Worm (Caenorhabditis elegans) whole organism, early embryonic: ENCODE measurements around the gene srxa-14.

Experiments
- B0310.2 ChIP-seq: sonication (generic microtip); optimal IDR thresholded peaks from 2 replicates; lab custom pipeline; 2016; ENCODE audit warnings: mild to moderate bottlenecking, missing genetic modification characterization, missing compliant biosample characterization
- F13C5.2 ChIP-seq: sonication (generic microtip); optimal IDR thresholded peaks from 2 replicates; lab custom pipeline; 2017; ENCODE audit warnings: mild to moderate bottlenecking, missing genetic modification characterization, inconsistent platforms, missing compliant biosample characterization
- aly-1 ChIP-seq: sonication (generic microtip); optimal IDR thresholded peaks from 2 replicates; lab custom pipeline; 2016; ENCODE audit warnings: missing genetic modification characterization, missing compliant biosample characterization
- ama-1 ChIP-seq: fragments of 150-350 bp; optimal IDR thresholded peaks from 2 replicates; lab custom pipeline; 2014
- ceh-13 ChIP-seq: fragments of 200-800 bp; sonication (Bioruptor generic); optimal IDR thresholded peaks from 2 replicates; lab custom pipeline; 2018; ENCODE audit warnings: mild to moderate bottlenecking, missing genetic modification characterization, missing compliant biosample characterization
- ceh-36 ChIP-seq: sonication (generic microtip); optimal IDR thresholded peaks from 2 replicates; lab custom pipeline; 2016; ENCODE audit warnings: missing genetic modification characterization, inconsistent platforms, missing compliant biosample characterization
- ets-7 ChIP-seq: sonication (generic microtip); optimal IDR thresholded peaks from 2 replicates; lab custom pipeline; 2016; ENCODE audit warnings: missing genotype, missing genetic modification characterization, missing compliant biosample characterization
- flt-1 ChIP-seq: fragments of 200-800 bp; sonication (Bioruptor generic); IDR thresholded peaks from 2 replicates; pipeline ENCODE4 v1.3.6; 2022; ENCODE audit warnings: missing genetic modification characterization, missing compliant biosample characterization
- hmbx-1 ChIP-seq: sonication (generic microtip); optimal IDR thresholded peaks from 2 replicates; lab custom pipeline; 2016; ENCODE audit warnings: mild to moderate bottlenecking, missing genetic modification characterization, missing compliant biosample characterization
- hmg-4 ChIP-seq: fragments of 200-800 bp; sonication (Bioruptor generic); optimal IDR thresholded peaks from 2 replicates; lab custom pipeline; 2018; ENCODE audit warnings: mild to moderate bottlenecking, missing genetic modification characterization, missing compliant biosample characterization
- hnd-1 ChIP-seq: sonication (generic microtip); optimal IDR thresholded peaks from 2 replicates; lab custom pipeline; 2016; ENCODE audit warnings: missing genetic modification characterization, missing compliant biosample characterization
- pes-1 ChIP-seq: fragments of 200-800 bp; sonication (Bioruptor generic); IDR thresholded peaks from 2 replicates; pipeline ENCODE4 v1.3.6; 2022; ENCODE audit warnings: missing genetic modification reagents, missing genetic modification characterization, missing compliant biosample characterization
- scrt-1 ChIP-seq: fragments of 200-800 bp; sonication (Bioruptor generic); IDR thresholded peaks from 2 replicates; pipeline ENCODE4 v1.3.6; 2022; ENCODE audit warnings: missing genetic modification characterization, missing compliant biosample characterization
- sea-1 ChIP-seq: fragments of 200-800 bp; sonication (Bioruptor generic); conservative IDR thresholded peaks from 2 replicates; pipeline ENCODE4 v1.3.6; 2022; ENCODE audit warnings: missing genetic modification characterization, missing compliant biosample characterization
- tbx-11 ChIP-seq: fragments of 200-800 bp; sonication (Bioruptor generic); IDR thresholded peaks from 2 replicates; pipeline ENCODE4 v1.3.6; 2022; ENCODE audit warnings: missing genetic modification characterization, missing compliant biosample characterization
- tbx-37 ChIP-seq: fragments of 200-800 bp; sonication (Bioruptor generic); conservative IDR thresholded peaks from 2 replicates; pipeline ENCODE4 v1.3.6; 2022; ENCODE audit warnings: missing genetic modification reagents, missing genetic modification characterization, missing compliant biosample characterization
- tra-4 ChIP-seq: sonication (generic microtip); optimal IDR thresholded peaks from 2 replicates; lab custom pipeline; 2017; ENCODE audit warnings: missing genetic modification characterization, missing compliant biosample characterization

Gene srxa-14

ce11 chrV:20651923-20652322 is 12.5 kb downstream of the srxa-14 start:
- TF ChIP-seq pes-1: no peak
- TF ChIP-seq hmg-4: no peak
- TF ChIP-seq scrt-1: no peak

- TF ChIP-seq B0310.2: no peak
Observed at ce11 chrV:20654350-20654749, 15.0 kb downstream of the srxa-14 start, which contains the start of gene mnr-1. TSS of gene mnr-1 (plus strand) at chrV:20654650.

ce11 chrV:20655174-20655573 is 15.8 kb downstream of the srxa-14 start:
- no peak for TF ChIP-seq ceh-36
- no peak for TF ChIP-seq ceh-13 (GFP tag; lab: Kevin White, UChicago)
- no peak for TF ChIP-seq tbx-37
- no peak for TF ChIP-seq hmg-4
- TF ChIP-seq flt-1 (GFP tag; lab: Robert Waterston, UW): no peak
- no peak for TF ChIP-seq ets-7

ce11 chrV:20656626-20657025 is 17.2 kb downstream of the srxa-14 start:
- TF ChIP-seq pes-1 (no peak), hmg-4 (no peak), ets-7 (no peak), aly-1 (tag; lab: Kevin White, UChicago) (no peak), hnd-1 (tag; lab: Kevin White, UChicago) (no peak), tbx-11 (no peak), B0310.2 (no peak), ceh-36 (no peak), scrt-1 (no peak), tra-4 (tag; lab: Kevin White, UChicago) (no peak), F13C5.2 (tag; lab: Kevin White, UChicago) (no peak), flt-1 (GFP tag; lab: Robert Waterston, UW) (no peak), ama-1 (lab: Kevin White, UChicago) (no peak)

- TF ChIP-seq F13C5.2 (tag; lab: Kevin White, UChicago) (no peak), B0310.2 (no peak), scrt-1 (no peak), tbx-11 (no peak), hnd-1 (tag; lab: Kevin White, UChicago) (no peak), hmbx-1 (tag; lab: Kevin White, UChicago) (no peak), hmg-4 (no peak), tbx-37 (no peak), aly-1 (tag; lab: Kevin White, UChicago) (no peak), ceh-13 (GFP tag; lab: Kevin White, UChicago) (no peak), ets-7 (no peak)
Observed at ce11 chrV:20660025-20660424, 20.6 kb downstream of the srxa-14 start, which contains the start of gene W01F3.2. TSS of gene W01F3.2 (plus strand) at chrV:20660325.

ce11 chrV:20662474-20662873 is 23.1 kb downstream of the srxa-14 start:
- no peak for TF ChIP-seq tra-4 (tag; lab: Kevin White, UChicago)
- no peak for TF ChIP-seq flt-1 (GFP tag; lab: Robert Waterston, UW)
- TF ChIP-seq hmg-4: no peak
- no peak for TF ChIP-seq pes-1
- no peak for TF ChIP-seq tbx-37
- no peak for TF ChIP-seq hmbx-1 (tag; lab: Kevin White, UChicago)
- no peak for TF ChIP-seq hnd-1 (tag; lab: Kevin White, UChicago)
- TF ChIP-seq ama-1 (lab: Kevin White, UChicago): no peak
- no peak for TF ChIP-seq aly-1 (tag; lab: Kevin White, UChicago)
- TF ChIP-seq tbx-11: no peak
- TF ChIP-seq sea-1 (GFP tag; lab: Robert Waterston, UW): no peak
- TF ChIP-seq ceh-36: no peak

- TF ChIP-seq pes-1: no peak
- TF ChIP-seq aly-1 (tag; lab: Kevin White, UChicago): no peak
- no peak for TF ChIP-seq tbx-37
- TF ChIP-seq ceh-13 (GFP tag; lab: Kevin White, UChicago): no peak
- no peak for TF ChIP-seq ama-1 (lab: Kevin White, UChicago)
- TF ChIP-seq tra-4 (tag; lab: Kevin White, UChicago): no peak
- no peak for TF ChIP-seq F13C5.2 (tag; lab: Kevin White, UChicago)
- no peak for TF ChIP-seq flt-1 (GFP tag; lab: Robert Waterston, UW)
- no peak for TF ChIP-seq ceh-36
- TF ChIP-seq scrt-1: no peak
- no peak for TF ChIP-seq hnd-1 (tag; lab: Kevin White, UChicago)
- TF ChIP-seq hmg-4: no peak
- no peak for TF ChIP-seq sea-1 (GFP tag; lab: Robert Waterston, UW)
- TF ChIP-seq B0310.2: no peak
Observed at ce11 chrV:20663736-20664135, 24.3 kb downstream of the srxa-14 start.

ce11 chrV:20664930-20665329 is 25.5 kb downstream of the srxa-14 start:
- TF ChIP-seq ets-7: no peak
- TF ChIP-seq hnd-1 (tag; lab: Kevin White, UChicago): no peak
- no peak for TF ChIP-seq tra-4 (tag; lab: Kevin White, UChicago)
- no peak for TF ChIP-seq pes-1
- no peak for TF ChIP-seq aly-1 (tag; lab: Kevin White, UChicago)
- no peak for TF ChIP-seq scrt-1
- TF ChIP-seq ceh-36: no peak
- TF ChIP-seq ama-1 (lab: Kevin White, UChicago): no peak
- TF ChIP-seq tbx-11: no peak
- TF ChIP-seq tbx-37: no peak
- no peak for TF ChIP-seq hmbx-1 (tag; lab: Kevin White, UChicago)
- TF ChIP-seq ceh-13 (GFP tag; lab: Kevin White, UChicago): no peak
- TF ChIP-seq hmg-4: no peak
- TF ChIP-seq sea-1 (GFP tag; lab: Robert Waterston, UW): no peak
- TF ChIP-seq F13C5.2 (tag; lab: Kevin White, UChicago): no peak
- TF ChIP-seq flt-1 (GFP tag; lab: Robert Waterston, UW): no peak
- no peak for TF ChIP-seq B0310.2

- TF ChIP-seq tbx-11: no peak
- no peak for TF ChIP-seq hmg-4
- no peak for TF ChIP-seq hnd-1 (tag; lab: Kevin White, UChicago)
- no peak for TF ChIP-seq hmbx-1 (tag; lab: Kevin White, UChicago)
- TF ChIP-seq ama-1 (lab: Kevin White, UChicago): no peak
- no peak for TF ChIP-seq scrt-1
- no peak for TF ChIP-seq ets-7
- TF ChIP-seq tbx-37: no peak
- TF ChIP-seq sea-1 (GFP tag; lab: Robert Waterston, UW): no peak
- TF ChIP-seq pes-1: no peak
- no peak for TF ChIP-seq B0310.2
- TF ChIP-seq ceh-13 (GFP tag; lab: Kevin White, UChicago): no peak
- TF ChIP-seq flt-1 (GFP tag; lab: Robert Waterston, UW): no peak
- no peak for TF ChIP-seq aly-1 (tag; lab: Kevin White, UChicago)
Observed at ce11 chrV:20666905-20667304, 27.5 kb downstream of the srxa-14 start, which contains the start of gene mlt-11. TSS of gene mlt-11 (plus strand) at chrV:20667205.
